Worm (Caenorhabditis elegans): ENCODE measurements around the gene slc-25A29.

DNA sequence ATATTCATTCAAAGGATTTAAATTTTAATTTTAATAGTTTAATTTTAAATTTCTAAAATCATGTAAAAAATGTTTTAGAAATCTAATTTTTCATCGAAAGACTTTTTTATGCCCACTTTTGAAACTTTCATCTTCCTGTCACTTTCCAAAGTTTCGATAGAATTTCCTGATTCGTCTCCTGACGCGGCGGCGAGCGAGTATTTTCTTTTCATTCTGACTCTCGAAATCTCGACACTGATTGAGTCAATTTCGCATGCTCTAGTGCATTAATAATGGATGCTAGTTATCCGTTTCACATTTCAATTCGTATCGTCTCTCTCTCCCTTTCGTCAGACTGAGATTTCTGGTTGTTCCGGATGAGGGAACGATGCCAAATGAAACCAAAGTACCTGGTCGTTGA lies 9.2 kb downstream of the slc-25A29 start:
- no peak for TF ChIP-seq Y67H2A.10 (GFP tag; conservative IDR thresholded peaks at IDR 0.05)
- no peak for TF ChIP-seq mel-28 (tag; optimal IDR thresholded peaks at IDR 0.05; ENCODE audit: borderline replicate concordance)
- TF ChIP-seq ama-1 (optimal IDR thresholded peaks at IDR 0.05) = no peak
- TF ChIP-seq ama-1 (GFP tag; optimal IDR thresholded peaks at IDR 0.05) = no peak
- TF ChIP-seq sea-2 (GFP tag; IDR thresholded peaks at IDR 0.05) = no peak
- no peak for TF ChIP-seq unc-62 (GFP tag; optimal IDR thresholded peaks at IDR 0.05)
- no peak for TF ChIP-seq tlf-1 (GFP tag; optimal IDR thresholded peaks at IDR 0.05)
- no peak for TF ChIP-seq athp-1 (tag; optimal IDR thresholded peaks at IDR 0.05)
- TF ChIP-seq snpc-3.4 (tag; optimal IDR thresholded peaks at IDR 0.05) = no peak
- TF ChIP-seq ZK185.1 (tag; optimal IDR thresholded peaks at IDR 0.05; ENCODE audit: poor library complexity, severe bottlenecking) = no peak
- no peak for TF ChIP-seq cebp-1 (GFP tag; IDR thresholded peaks at IDR 0.05)
- TF ChIP-seq cebp-1 (tag; optimal IDR thresholded peaks at IDR 0.05) = no peak
- TF ChIP-seq lir-1 (GFP tag; conservative IDR thresholded peaks at IDR 0.05) = no peak
- no peak for TF ChIP-seq ztf-18 (tag; optimal IDR thresholded peaks at IDR 0.05)
- TF ChIP-seq unc-130 (GFP tag; optimal IDR thresholded peaks at IDR 0.05) = no peak
- TF ChIP-seq hmg-1.2 (GFP tag; IDR thresholded peaks at IDR 0.05) = no peak
